Worm (Caenorhabditis elegans) whole organism, L2 larva: Measurements from ENCODE around the gene ets-4.

ENCODE experiments used
- ZK546.5 ChIP-seq: sonication (generic microtip); optimal IDR thresholded peaks from 2 replicates; lab custom pipeline; 2017; ENCODE audit warnings: missing biosample characterization, missing genetic modification characterization
- ama-1 ChIP-seq: fragments of 150-350 bp; optimal IDR thresholded peaks from 2 replicates; lab custom pipeline; 2018; ENCODE audit warnings: inconsistent platforms
- egl-27 ChIP-seq: sonication (generic microtip); optimal IDR thresholded peaks from 3 replicates; lab custom pipeline; 2017; ENCODE audit warnings: missing biosample characterization, missing genetic modification reagents, missing genetic modification characterization
- elt-1 ChIP-seq: fragments of 150-350 bp; optimal IDR thresholded peaks from 2 replicates; lab custom pipeline; 2014; ENCODE audit warnings: missing biosample characterization, missing genetic modification characterization
- fos-1 ChIP-seq: fragments of 150-350 bp; optimal IDR thresholded peaks from 2 replicates; lab custom pipeline; 2014; ENCODE audit warnings: missing biosample characterization, missing genetic modification characterization
- lin-13 ChIP-seq: fragments of 150-350 bp; optimal IDR thresholded peaks from 2 replicates; lab custom pipeline; 2014; ENCODE audit warnings: missing biosample characterization, missing genetic modification reagents, missing genetic modification characterization
- lin-39 ChIP-seq: fragments of 150-350 bp; optimal IDR thresholded peaks from 2 replicates; lab custom pipeline; 2014; ENCODE audit warnings: missing biosample characterization, missing genetic modification reagents, missing genetic modification characterization
- nhr-10 ChIP-seq: sonication (generic microtip); optimal IDR thresholded peaks from 2 replicates; lab custom pipeline; 2017; ENCODE audit warnings: missing biosample characterization, missing genetic modification characterization
- nhr-12 ChIP-seq: fragments of 150-350 bp; optimal IDR thresholded peaks from 2 replicates; lab custom pipeline; 2014; ENCODE audit warnings: missing biosample characterization, missing genetic modification characterization
- snpc-4 ChIP-seq: fragments of 150-350 bp; optimal IDR thresholded peaks from 2 replicates; lab custom pipeline; 2014; ENCODE audit warnings: missing biosample characterization, missing genetic modification characterization
- zag-1 ChIP-seq: fragments of 150-350 bp; optimal IDR thresholded peaks from 2 replicates; lab custom pipeline; 2014; ENCODE audit warnings: missing biosample characterization, missing genetic modification characterization
- ztf-11 ChIP-seq: sonication (generic microtip); optimal IDR thresholded peaks from 2 replicates; lab custom pipeline; 2017; ENCODE audit warnings: missing biosample characterization, missing genetic modification characterization

DNA sequence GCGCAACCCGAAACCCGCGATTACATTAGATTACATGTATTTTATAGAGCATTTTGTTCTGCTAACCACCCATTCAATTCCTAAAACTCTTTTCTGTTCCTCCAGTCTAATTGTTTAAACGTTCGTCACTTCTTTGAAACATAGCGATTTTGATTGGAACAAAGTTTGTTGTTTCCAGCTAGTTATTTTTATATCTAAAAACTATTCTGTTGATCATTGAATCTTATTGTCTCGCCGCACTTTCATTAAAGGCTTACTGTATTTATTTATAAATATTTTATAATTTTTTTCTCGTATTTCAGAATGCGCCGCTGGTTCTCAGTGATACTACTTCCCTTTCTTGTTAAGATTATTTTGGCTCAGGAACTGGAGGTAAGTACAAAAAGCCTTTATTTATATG, 24.0 kb downstream of the ets-4 start, which contains the start of gene T14E8.2:
- TF ChIP-seq snpc-4 (tag; lab: Kevin White, UChicago), result no peak
- TF ChIP-seq egl-27 (tag; lab: Kevin White, UChicago), result no peak
- no peak for TF ChIP-seq zag-1 (tag; lab: Kevin White, UChicago)
- no peak for TF ChIP-seq nhr-12 (tag; lab: Kevin White, UChicago)
- no peak for TF ChIP-seq ztf-11 (tag; lab: Kevin White, UChicago)
- TF ChIP-seq ZK546.5 (tag; lab: Kevin White, UChicago), result no peak
- no peak for TF ChIP-seq nhr-10 (tag; lab: Kevin White, UChicago)
- TF ChIP-seq elt-1 (tag; lab: Kevin White, UChicago), result no peak
- TF ChIP-seq fos-1 (tag; lab: Kevin White, UChicago), result no peak
- TF ChIP-seq lin-13 (GFP tag; lab: Kevin White, UChicago), result no peak
- no peak for TF ChIP-seq ama-1 (lab: Kevin White, UChicago)
- no peak for TF ChIP-seq lin-39
